Worm (Caenorhabditis elegans) whole organism, mixed stage, embryonic: ENCODE data around the gene Y57A10C.1.

Source experiments
- M03D4.4 ChIP-seq: sonication (generic microtip); optimal IDR thresholded peaks from 2 replicates; lab custom pipeline; 2017; ENCODE audit warnings: mild to moderate bottlenecking, missing genetic modification characterization, missing compliant biosample characterization
- bed-3 ChIP-seq: fragments of 200-800 bp; sonication (Bioruptor generic); optimal IDR thresholded peaks from 3 replicates; lab custom pipeline; 2018; ENCODE audit warnings: mild to moderate bottlenecking, missing genetic modification characterization, moderate library complexity, missing compliant biosample characterization
- blmp-1 ChIP-seq: fragments of 150-350 bp; optimal IDR thresholded peaks from 2 replicates; lab custom pipeline; 2014; ENCODE audit warnings: missing biosample characterization, missing genetic modification characterization
- ceh-43 ChIP-seq: fragments of 200-800 bp; sonication (Bioruptor generic); optimal IDR thresholded peaks from 2 replicates; lab custom pipeline; 2018; ENCODE audit warnings: mild to moderate bottlenecking, missing genetic modification characterization, moderate library complexity, missing compliant biosample characterization
- ceh-83 ChIP-seq: fragments of 200-800 bp; sonication (Bioruptor generic); optimal IDR thresholded peaks from 2 replicates; lab custom pipeline; 2018; ENCODE audit warnings: mild to moderate bottlenecking, missing genetic modification characterization, missing compliant biosample characterization
- cnd-1 ChIP-seq: fragments of 200-800 bp; sonication (Bioruptor generic); optimal IDR thresholded peaks from 2 replicates; lab custom pipeline; 2018; ENCODE audit warnings: mild to moderate bottlenecking, missing genetic modification characterization, missing compliant biosample characterization
- drap-1 ChIP-seq: fragments of 200-800 bp; sonication (Bioruptor generic); optimal IDR thresholded peaks from 3 replicates; lab custom pipeline; 2018; ENCODE audit warnings: mild to moderate bottlenecking, missing genetic modification characterization, missing compliant biosample characterization
- elt-1 ChIP-seq: sonication (generic microtip); optimal IDR thresholded peaks from 2 replicates; lab custom pipeline; 2017; ENCODE audit warnings: missing genetic modification characterization, mild to moderate bottlenecking, missing compliant biosample characterization, antibody characterized with exemption, moderate library complexity, borderline replicate concordance; ENCODE audit not compliant: insufficient read depth
- elt-3 ChIP-seq: fragments of 150-350 bp; optimal IDR thresholded peaks from 2 replicates; lab custom pipeline; 2014; ENCODE audit warnings: missing biosample characterization, missing genetic modification characterization
- flh-1 ChIP-seq: fragments of 200-800 bp; sonication (Bioruptor generic); optimal IDR thresholded peaks from 2 replicates; lab custom pipeline; 2018; ENCODE audit warnings: mild to moderate bottlenecking, missing genetic modification characterization, moderate library complexity, missing compliant biosample characterization
- ham-2 ChIP-seq: fragments of 200-800 bp; sonication (Bioruptor generic); optimal IDR thresholded peaks from 2 replicates; lab custom pipeline; 2018; ENCODE audit warnings: mild to moderate bottlenecking, missing genetic modification characterization, missing compliant biosample characterization
- hlh-1 ChIP-seq: fragments of 150-350 bp; optimal IDR thresholded peaks from 2 replicates; lab custom pipeline; 2014; ENCODE audit warnings: missing biosample characterization, missing genetic modification reagents, missing genetic modification characterization
- lin-13 ChIP-seq: fragments of 150-350 bp; optimal IDR thresholded peaks from 2 replicates; lab custom pipeline; 2014; ENCODE audit warnings: missing biosample characterization, missing genetic modification characterization
- lsy-2 ChIP-seq: fragments of 150-350 bp; optimal IDR thresholded peaks from 2 replicates; lab custom pipeline; 2014; ENCODE audit warnings: missing biosample characterization, missing genetic modification characterization
- mls-2 ChIP-seq: sonication (generic microtip); optimal IDR thresholded peaks from 2 replicates; lab custom pipeline; 2016; ENCODE audit warnings: mild to moderate bottlenecking, missing genetic modification characterization, moderate library complexity, missing compliant biosample characterization
- nhr-12 ChIP-seq: fragments of 150-350 bp; optimal IDR thresholded peaks from 2 replicates; lab custom pipeline; 2014; ENCODE audit warnings: missing biosample characterization, missing genetic modification characterization
- nhr-2 ChIP-seq: fragments of 150-350 bp; optimal IDR thresholded peaks from 2 replicates; lab custom pipeline; 2014; ENCODE audit warnings: missing biosample characterization, missing genetic modification characterization
- nhr-237 ChIP-seq: fragments of 150-350 bp; optimal IDR thresholded peaks from 2 replicates; lab custom pipeline; 2014; ENCODE audit warnings: missing biosample characterization, missing genetic modification characterization
- nhr-28 ChIP-seq: fragments of 150-350 bp; optimal IDR thresholded peaks from 2 replicates; lab custom pipeline; 2014; ENCODE audit warnings: missing biosample characterization, missing genetic modification characterization
- nhr-76 ChIP-seq: sonication (generic microtip); optimal IDR thresholded peaks from 2 replicates; lab custom pipeline; 2017; ENCODE audit warnings: missing biosample characterization, missing genetic modification characterization
- pha-4 ChIP-seq: fragments of 150-350 bp; optimal IDR thresholded peaks from 2 replicates; lab custom pipeline; 2018; ENCODE audit warnings: missing biosample characterization, missing genetic modification reagents, missing genetic modification characterization
- sem-2 ChIP-seq: fragments of 200-800 bp; sonication (Bioruptor generic); optimal IDR thresholded peaks from 2 replicates; lab custom pipeline; 2018; ENCODE audit warnings: mild to moderate bottlenecking, missing genetic modification characterization, missing compliant biosample characterization
- snpc-4 ChIP-seq: fragments of 150-350 bp; optimal IDR thresholded peaks from 2 replicates; lab custom pipeline; 2014; ENCODE audit warnings: missing biosample characterization, missing genetic modification characterization
- sptf-1 ChIP-seq: sonication (generic microtip); optimal IDR thresholded peaks from 2 replicates; lab custom pipeline; 2017; ENCODE audit warnings: mild to moderate bottlenecking, missing genetic modification characterization, moderate library complexity, missing compliant biosample characterization
- tbx-8 ChIP-seq: fragments of 200-800 bp; sonication (Bioruptor generic); optimal IDR thresholded peaks from 2 replicates; lab custom pipeline; 2018; ENCODE audit warnings: mild to moderate bottlenecking, missing genetic modification characterization, moderate library complexity, missing compliant biosample characterization
- unc-120 ChIP-seq: sonication (generic microtip); optimal IDR thresholded peaks from 2 replicates; lab custom pipeline; 2017; ENCODE audit warnings: missing genetic modification characterization, missing compliant biosample characterization; ENCODE audit not compliant: poor library complexity, severe bottlenecking
- unc-39 ChIP-seq: fragments of 150-350 bp; optimal IDR thresholded peaks from 2 replicates; lab custom pipeline; 2014; ENCODE audit warnings: missing biosample characterization, missing genetic modification characterization
- zip-8 ChIP-seq: fragments of 150-350 bp; optimal IDR thresholded peaks from 2 replicates; lab custom pipeline; 2014; ENCODE audit warnings: missing biosample characterization, missing genetic modification characterization
- ztf-11 ChIP-seq: fragments of 150-350 bp; optimal IDR thresholded peaks from 2 replicates; lab custom pipeline; 2014; ENCODE audit warnings: missing biosample characterization, missing genetic modification characterization

Gene Y57A10C.1

ce11 chrII:12406394-12406793 is 5.9 kb downstream of the Y57A10C.1 start, which contains the start of gene sre-30:
sre-30 (minus strand) TSS chrII:12406494.
- no peak for TF ChIP-seq nhr-12 (tag; lab: Kevin White, UChicago)
- no peak for TF ChIP-seq unc-39 (tag; lab: Kevin White, UChicago)
- TF ChIP-seq ham-2 (GFP tag; lab: Kevin White, UChicago): no peak
- TF ChIP-seq lin-13 (tag; lab: Kevin White, UChicago): no peak
- no peak for TF ChIP-seq nhr-2 (tag; lab: Kevin White, UChicago)
- no peak for TF ChIP-seq nhr-28 (tag; lab: Kevin White, UChicago)
- TF ChIP-seq cnd-1 (tag; lab: Kevin White, UChicago): no peak
- no peak for TF ChIP-seq drap-1 (GFP tag; lab: Kevin White, UChicago)
- TF ChIP-seq nhr-237: no peak

ce11 chrII:12401791-12402190 is 10.5 kb downstream of the Y57A10C.1 start, which contains the start of gene sre-29:
sre-29 (minus strand) TSS chrII:12401891.
- no peak for TF ChIP-seq nhr-76 (tag; lab: Kevin White, UChicago)
- TF ChIP-seq pha-4: no peak
- TF ChIP-seq zip-8 (tag; lab: Kevin White, UChicago): no peak
- no peak for TF ChIP-seq mls-2 (tag; lab: Kevin White, UChicago)
- no peak for TF ChIP-seq M03D4.4
- no peak for TF ChIP-seq lin-13 (tag; lab: Kevin White, UChicago)
- TF ChIP-seq sptf-1 (tag; lab: Kevin White, UChicago): no peak
- TF ChIP-seq elt-1 (tag; lab: Kevin White, UChicago): no peak
- TF ChIP-seq elt-3 (tag; lab: Kevin White, UChicago): no peak
- no peak for TF ChIP-seq snpc-4 (tag; lab: Kevin White, UChicago)
- TF ChIP-seq blmp-1 (tag; lab: Kevin White, UChicago): no peak
- TF ChIP-seq drap-1 (GFP tag; lab: Kevin White, UChicago): no peak
- TF ChIP-seq lsy-2 (tag; lab: Kevin White, UChicago): no peak
- TF ChIP-seq nhr-28 (tag; lab: Kevin White, UChicago): no peak
- no peak for TF ChIP-seq ceh-83 (GFP tag; lab: Kevin White, UChicago)
- TF ChIP-seq unc-120 (tag; lab: Kevin White, UChicago): no peak
- TF ChIP-seq cnd-1 (tag; lab: Kevin White, UChicago): no peak
- no peak for TF ChIP-seq hlh-1 (tag; lab: Kevin White, UChicago)
- no peak for TF ChIP-seq tbx-8 (GFP tag; lab: Kevin White, UChicago)
- TF ChIP-seq flh-1 (GFP tag; lab: Kevin White, UChicago): no peak

DNA sequence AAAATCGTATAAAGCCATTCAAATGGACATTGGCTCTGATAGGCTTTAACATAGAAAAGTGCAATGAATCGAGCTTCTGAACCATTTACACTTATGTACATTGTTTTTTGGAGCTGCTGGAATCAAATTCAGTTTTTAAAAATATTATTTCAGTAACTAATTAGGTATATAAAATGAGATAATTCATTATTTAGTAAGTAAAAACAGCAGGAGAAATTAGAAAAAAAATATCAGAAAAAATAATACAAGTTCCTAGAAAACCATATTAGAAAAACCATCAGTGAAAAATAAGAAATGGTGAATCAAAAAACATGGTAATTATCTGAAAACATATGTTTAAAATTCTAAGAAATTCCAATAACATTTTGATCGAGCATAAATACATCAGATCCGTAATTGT is 14.7 kb downstream of the Y57A10C.1 start, which contains the start of gene F57G9.7:
Gene F57G9.7 (minus strand): TSS at position 101 of the 400 bp plus-strand sequence.
- no peak for TF ChIP-seq lin-13 (tag; lab: Kevin White, UChicago)
- no peak for TF ChIP-seq drap-1 (GFP tag; lab: Kevin White, UChicago)
- no peak for TF ChIP-seq zip-8 (tag; lab: Kevin White, UChicago)
- TF ChIP-seq nhr-237: no peak
- no peak for TF ChIP-seq snpc-4 (tag; lab: Kevin White, UChicago)
- no peak for TF ChIP-seq pha-4
- TF ChIP-seq lsy-2 (tag; lab: Kevin White, UChicago): no peak
- no peak for TF ChIP-seq M03D4.4
- no peak for TF ChIP-seq ztf-11
- TF ChIP-seq sem-2 (GFP tag; lab: Kevin White, UChicago): no peak

ce11 chrII:12394138-12394537 is 18.2 kb downstream of the Y57A10C.1 start:
- TF ChIP-seq lsy-2 (tag; lab: Kevin White, UChicago): no peak

ce11 chrII:12393690-12394089 is 18.6 kb downstream of the Y57A10C.1 start, which contains the start of gene Y57A10B.7:
Y57A10B.7 (minus strand) TSS chrII:12393790.
- TF ChIP-seq nhr-28 (tag; lab: Kevin White, UChicago) (no peak), bed-3 (GFP tag; lab: Kevin White, UChicago) (no peak), flh-1 (GFP tag; lab: Kevin White, UChicago) (no peak), hlh-1 (tag; lab: Kevin White, UChicago) (no peak), M03D4.4 (no peak), tbx-8 (GFP tag; lab: Kevin White, UChicago) (no peak), ceh-43 (GFP tag; lab: Kevin White, UChicago) (no peak), snpc-4 (tag; lab: Kevin White, UChicago) (no peak), sem-2 (GFP tag; lab: Kevin White, UChicago) (no peak), mls-2 (tag; lab: Kevin White, UChicago) (no peak)
